Fruit fly (Drosophila melanogaster): Measurements from ENCODE around the gene CG34280.
A peak's percentile ranks its signal among the peaks of the same experiment; 100 is the strongest.

CG34280 gene

dm6 chr3R:17394318-17395188, 9.0 kb downstream of the CG34280 start, which contains the start of gene CREG (continued):
- no peak for TF ChIP-seq pum (GFP tag; optimal IDR thresholded peaks at IDR 0.05)
- no peak for TF ChIP-seq disco-r (GFP tag; optimal IDR thresholded peaks at IDR 0.05)
- no peak for TF ChIP-seq BEAF-32 (GFP tag; optimal IDR thresholded peaks at IDR 0.05)
- TF ChIP-seq CG34422 (GFP tag; IDR thresholded peaks at IDR 0.05) = no peak
- TF ChIP-seq odd (GFP tag; optimal IDR thresholded peaks at IDR 0.05) = no peak
- no peak for TF ChIP-seq vfl (GFP tag; optimal IDR thresholded peaks at IDR 0.05)
- peak; percentile 52 for TF ChIP-seq Sox100B (GFP tag; optimal IDR thresholded peaks at IDR 0.05)
- no peak for TF ChIP-seq dimm (GFP tag; IDR thresholded peaks at IDR 0.05)
- no peak for TF ChIP-seq Doc3 (GFP tag; IDR thresholded peaks at IDR 0.05; ENCODE audit: partially characterized antibody)
- TF ChIP-seq maf-S (GFP tag; optimal IDR thresholded peaks at IDR 0.05) = no peak
- no peak for TF ChIP-seq pb (GFP tag; optimal IDR thresholded peaks at IDR 0.05)
- TF ChIP-seq Rx (GFP tag; IDR thresholded peaks at IDR 0.05) = no peak
- TF ChIP-seq sc (optimal IDR thresholded peaks at IDR 0.05) = no peak
- peak; percentile 35 for TF ChIP-seq sc (GFP tag; optimal IDR thresholded peaks at IDR 0.05)
- no peak for TF ChIP-seq Deaf1 (tag; optimal IDR thresholded peaks at IDR 0.05)
- no peak for TF ChIP-seq CG2202 (tag; optimal IDR thresholded peaks at IDR 0.05)
- no peak for TF ChIP-seq Atf-2 (GFP tag; optimal IDR thresholded peaks at IDR 0.05)
- peak; percentile 34 for TF ChIP-seq CG12104 (GFP tag; optimal IDR thresholded peaks at IDR 0.05)
- no peak for TF ChIP-seq CG11085 (GFP tag; IDR thresholded peaks at IDR 0.05)
- no peak for TF ChIP-seq vvl (GFP tag; IDR thresholded peaks at IDR 0.05)
- TF ChIP-seq CG7556 (GFP tag; optimal IDR thresholded peaks at IDR 0.05) = peak; percentile 28
- no peak for TF ChIP-seq bsh (GFP tag; optimal IDR thresholded peaks at IDR 0.05)
- no peak for TF ChIP-seq CG1603 (tag; optimal IDR thresholded peaks at IDR 0.05)
- TF ChIP-seq slbo (GFP tag; IDR thresholded peaks at IDR 0.05) = no peak
- TF ChIP-seq Opbp (GFP tag; IDR thresholded peaks at IDR 0.05; ENCODE audit: partially characterized antibody) = no peak
- TF ChIP-seq CG10267 (tag; optimal IDR thresholded peaks at IDR 0.05) = peak; percentile 20
- TF ChIP-seq lab (GFP tag; optimal IDR thresholded peaks at IDR 0.05) = no peak
- no peak for TF ChIP-seq Dip2 (GFP tag; IDR thresholded peaks at IDR 0.05)
- no peak for TF ChIP-seq Ssrp (tag; optimal IDR thresholded peaks at IDR 0.05)
- no peak for TF ChIP-seq Dfd (GFP tag; optimal IDR thresholded peaks at IDR 0.05)
- no peak for TF ChIP-seq Trl (optimal IDR thresholded peaks at IDR 0.05)
- TF ChIP-seq Trl (GFP tag; optimal IDR thresholded peaks at IDR 0.05) = no peak
- TF ChIP-seq HmgD (GFP tag; optimal IDR thresholded peaks at IDR 0.05) = no peak
- no peak for TF ChIP-seq CG15011 (GFP tag; optimal IDR thresholded peaks at IDR 0.05)
- no peak for TF ChIP-seq CG8290 (GFP tag; optimal IDR thresholded peaks at IDR 0.05)
- no peak for TF ChIP-seq CG8290 (tag; optimal IDR thresholded peaks at IDR 0.05)
- TF ChIP-seq NfI (GFP tag; optimal IDR thresholded peaks at IDR 0.05) = no peak
- no peak for TF ChIP-seq CG11093 (GFP tag; IDR thresholded peaks at IDR 0.05)
- TF ChIP-seq dpn (GFP tag; optimal IDR thresholded peaks at IDR 0.05) = no peak
- no peak for TF ChIP-seq sisA (GFP tag; IDR thresholded peaks at IDR 0.05)
- TF ChIP-seq Antp (GFP tag; optimal IDR thresholded peaks at IDR 0.05) = no peak
- TF ChIP-seq ro (GFP tag; IDR thresholded peaks at IDR 0.05) = no peak
- TF ChIP-seq Hey (tag; optimal IDR thresholded peaks at IDR 0.05) = no peak
- TF ChIP-seq Med (GFP tag) = peak; percentile 71
- no peak for TF ChIP-seq CG17802 (tag; optimal IDR thresholded peaks at IDR 0.05)
- no peak for TF ChIP-seq schlank (tag; optimal IDR thresholded peaks at IDR 0.05)
- TF ChIP-seq Spps (tag; optimal IDR thresholded peaks at IDR 0.05) = no peak
- TF ChIP-seq grn (GFP tag; optimal IDR thresholded peaks at IDR 0.05) = peak; percentile 35
- TF ChIP-seq Hr51 (GFP tag; optimal IDR thresholded peaks at IDR 0.05) = peak in 1 of 2 experiments; percentile 15
- TF ChIP-seq tup (GFP tag; optimal IDR thresholded peaks at IDR 0.05) = no peak
- peak; percentile 34 for TF ChIP-seq CG2120 (GFP tag; optimal IDR thresholded peaks at IDR 0.05)
